Worm (Caenorhabditis elegans) whole organism, L4/young adult: ENCODE data around the gene C07A4.3.

ENCODE experiments used
- W03F9.2 ChIP-seq: fragments of 150-350 bp; optimal IDR thresholded peaks from 2 replicates; lab custom pipeline; 2014; ENCODE audit warnings: missing biosample characterization, missing genetic modification characterization
- dao-5 ChIP-seq: sonication (generic microtip); optimal IDR thresholded peaks from 2 replicates; lab custom pipeline; 2016; ENCODE audit warnings: missing genotype, missing genetic modification characterization, moderate library complexity, missing compliant biosample characterization
- him-1 ChIP-seq: sonication (generic microtip); optimal IDR thresholded peaks from 2 replicates; lab custom pipeline; 2016; ENCODE audit warnings: missing genotype, missing genetic modification reagents, missing genetic modification characterization, missing compliant biosample characterization

The C07A4.3 gene

DNA sequence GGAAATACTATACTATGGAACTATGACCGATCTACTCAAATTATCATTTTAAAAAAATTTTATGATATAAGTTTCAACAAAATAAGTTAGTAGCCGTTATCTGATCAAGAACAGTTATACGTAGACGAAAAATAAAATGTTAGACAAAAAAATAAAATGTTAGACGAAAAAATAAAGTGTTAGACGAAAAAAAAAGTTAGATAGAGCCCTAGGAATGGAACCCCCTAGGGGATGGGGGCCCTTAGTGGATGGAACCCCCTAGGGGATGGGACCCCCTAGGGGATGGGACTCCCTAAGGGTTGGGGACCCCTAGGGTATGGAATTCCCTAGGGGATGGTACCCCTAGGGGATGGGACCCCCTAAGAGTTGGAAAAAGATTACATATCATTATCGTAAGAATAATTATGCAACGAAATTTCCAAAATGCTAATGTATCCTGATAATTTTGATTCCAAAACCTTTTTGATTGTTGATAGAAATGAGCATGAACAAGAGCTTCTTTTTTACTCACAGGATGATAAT is 44.5 kb downstream of the C07A4.3 start:
- TF ChIP-seq him-1 (tag; lab: Kevin White, UChicago) = no peak
- TF ChIP-seq dao-5 = no peak
- TF ChIP-seq W03F9.2 (tag; lab: Kevin White, UChicago) = no peak
